Worm (Caenorhabditis elegans) whole organism, late embryonic: Measurements from ENCODE around the gene ZK185.4.

ENCODE experiments used
- ama-1 ChIP-seq: fragments of 150-350 bp; optimal IDR thresholded peaks from 2 replicates; lab custom pipeline; 2014
- ceh-18 ChIP-seq: sonication (generic microtip); optimal IDR thresholded peaks from 2 replicates; lab custom pipeline; 2016; ENCODE audit warnings: missing genetic modification characterization, missing compliant biosample characterization
- ceh-19 ChIP-seq: fragments of 200-800 bp; sonication (Bioruptor generic); optimal IDR thresholded peaks from 2 replicates; lab custom pipeline; 2018; ENCODE audit warnings: mild to moderate bottlenecking, missing genetic modification characterization, missing compliant biosample characterization
- ceh-48 ChIP-seq: sonication (generic microtip); optimal IDR thresholded peaks from 2 replicates; lab custom pipeline; 2016; ENCODE audit warnings: missing genetic modification characterization, inconsistent platforms, missing compliant biosample characterization
- ceh-9 ChIP-seq: sonication (generic microtip); optimal IDR thresholded peaks from 2 replicates; lab custom pipeline; 2016; ENCODE audit warnings: mild to moderate bottlenecking, missing genetic modification characterization, inconsistent platforms, missing compliant biosample characterization
- elt-2 ChIP-seq: sonication (generic microtip); optimal IDR thresholded peaks from 2 replicates; lab custom pipeline; 2016; ENCODE audit warnings: missing genetic modification reagents, missing genetic modification characterization, missing compliant biosample characterization
- fax-1 ChIP-seq: sonication (generic microtip); optimal IDR thresholded peaks from 2 replicates; lab custom pipeline; 2016; ENCODE audit warnings: missing genotype, missing genetic modification characterization, missing compliant biosample characterization
- mec-3 ChIP-seq: sonication (generic microtip); optimal IDR thresholded peaks from 2 replicates; lab custom pipeline; 2016; ENCODE audit warnings: borderline replicate concordance, missing genetic modification characterization, missing compliant biosample characterization
- nfya-1 ChIP-seq: sonication (generic microtip); optimal IDR thresholded peaks from 2 replicates; lab custom pipeline; 2017; ENCODE audit warnings: missing genetic modification characterization, mild to moderate bottlenecking, missing compliant biosample characterization, antibody characterized with exemption, moderate library complexity
- pha-4 ChIP-seq: fragments of 150-350 bp; optimal IDR thresholded peaks from 2 replicates; lab custom pipeline; 2018; ENCODE audit warnings: missing biosample characterization, missing genetic modification reagents, missing genetic modification characterization
- pqm-1 ChIP-seq: sonication (generic microtip); optimal IDR thresholded peaks from 2 replicates; lab custom pipeline; 2016; ENCODE audit warnings: missing genetic modification characterization, missing compliant biosample characterization
- ref-2 ChIP-seq: sonication (generic microtip); optimal IDR thresholded peaks from 2 replicates; lab custom pipeline; 2016; ENCODE audit warnings: missing genetic modification characterization, missing compliant biosample characterization
- unc-42 ChIP-seq: sonication (generic microtip); optimal IDR thresholded peaks from 2 replicates; lab custom pipeline; 2016; ENCODE audit warnings: missing genotype, missing genetic modification characterization, missing compliant biosample characterization
- unc-55 ChIP-seq: sonication (generic microtip); optimal IDR thresholded peaks from 2 replicates; lab custom pipeline; 2017; ENCODE audit warnings: missing biosample characterization, missing genetic modification reagents, missing genetic modification characterization

- TF ChIP-seq unc-42, result no peak
- no peak for TF ChIP-seq ceh-19 (GFP tag; lab: Kevin White, UChicago)
- TF ChIP-seq ceh-48 (tag; lab: Kevin White, UChicago), result no peak
- no peak for TF ChIP-seq ama-1 (lab: Kevin White, UChicago)
- TF ChIP-seq mec-3 (tag; lab: Kevin White, UChicago), result no peak
- TF ChIP-seq ceh-9 (tag; lab: Kevin White, UChicago), result no peak
- TF ChIP-seq elt-2 (tag; lab: Kevin White, UChicago), result no peak
- no peak for TF ChIP-seq fax-1 (tag; lab: Kevin White, UChicago)
- TF ChIP-seq ref-2 (tag; lab: Kevin White, UChicago), result no peak
- no peak for TF ChIP-seq ceh-18
- TF ChIP-seq nfya-1 (tag; lab: Kevin White, UChicago), result no peak
- no peak for TF ChIP-seq unc-55 (GFP tag; lab: Kevin White, UChicago)
- no peak for TF ChIP-seq pqm-1 (tag; lab: Kevin White, UChicago)
- TF ChIP-seq pha-4 (tag; lab: Kevin White, UChicago), result no peak
Observed at ce11 chrIV:4486738-4487137, 46.2 kb downstream of the ZK185.4 start, which contains the start of gene trx-3.
